Fruit fly (Drosophila melanogaster) whole organism, embryonic: ENCODE results near the gene CG13694.

Source experiments
- Aef1 ChIP-seq: fragments of 200-800 bp; sonication (Bioruptor generic); IDR thresholded peaks from 3 replicates; pipeline ENCODE4 v1.3.6; 2022; ENCODE audit warnings: missing biosample characterization, missing genetic modification characterization
- CG11560 ChIP-seq: fragments of 200-800 bp; sonication (Bioruptor generic); IDR thresholded peaks from 3 replicates; pipeline ENCODE4 v1.3.6; 2022; ENCODE audit warnings: missing biosample characterization, missing genetic modification characterization
- CG12219 ChIP-seq: fragments of 200-800 bp; sonication (Bioruptor generic); optimal IDR thresholded peaks from 3 replicates; lab custom pipeline; 2018; ENCODE audit warnings: missing biosample characterization, mild to moderate bottlenecking, missing genetic modification characterization
- CG1233 ChIP-seq: fragments of 200-800 bp; sonication (Bioruptor generic); optimal IDR thresholded peaks from 4 replicates; lab custom pipeline; 2018; ENCODE audit warnings: missing biosample characterization, mild to moderate bottlenecking, missing genetic modification characterization
- CG13894 ChIP-seq: fragments of 200-800 bp; sonication (Bioruptor generic); optimal IDR thresholded peaks from 3 replicates; lab custom pipeline; 2018; ENCODE audit warnings: missing biosample characterization, mild to moderate bottlenecking, missing genetic modification characterization, moderate library complexity
- CG16779 ChIP-seq: fragments of 200-800 bp; sonication (Bioruptor generic); IDR thresholded peaks from 2 replicates; pipeline ENCODE4 v1.3.6; 2022; ENCODE audit warnings: missing biosample characterization, missing genetic modification characterization
- CG17385 ChIP-seq: fragments of 200-800 bp; sonication (Bioruptor generic); optimal IDR thresholded peaks from 3 replicates; lab custom pipeline; 2018; ENCODE audit warnings: missing biosample characterization, mild to moderate bottlenecking, missing genetic modification characterization
- CG17802 ChIP-seq: fragments of 200-800 bp; sonication (Bioruptor generic); optimal IDR thresholded peaks from 2 replicates; lab custom pipeline; 2018; ENCODE audit warnings: missing biosample characterization, mild to moderate bottlenecking, missing genetic modification characterization, moderate library complexity
- CG17912 ChIP-seq: fragments of 200-800 bp; sonication (Bioruptor generic); optimal IDR thresholded peaks from 2 replicates; lab custom pipeline; 2018; ENCODE audit warnings: missing biosample characterization, mild to moderate bottlenecking, missing genetic modification characterization
- CG18476 ChIP-seq: fragments of 200-800 bp; sonication (Bioruptor generic); optimal IDR thresholded peaks from 2 replicates; lab custom pipeline; 2016; ENCODE audit warnings: missing biosample characterization, mild to moderate bottlenecking, missing genetic modification characterization
- CG18619 ChIP-seq: fragments of 200-800 bp; sonication (Bioruptor generic); optimal IDR thresholded peaks from 3 replicates; lab custom pipeline; 2017; ENCODE audit warnings: missing biosample characterization, mild to moderate bottlenecking, missing genetic modification characterization
- CG4707 ChIP-seq: fragments of 200-800 bp; sonication (Bioruptor generic); optimal IDR thresholded peaks from 2 replicates; lab custom pipeline; 2018; ENCODE audit warnings: missing biosample characterization, mild to moderate bottlenecking, missing genetic modification characterization, moderate library complexity
- CG4730 ChIP-seq: fragments of 200-800 bp; sonication (Bioruptor generic); IDR thresholded peaks from 2 replicates; pipeline ENCODE4 v1.3.6; 2022; ENCODE audit warnings: missing biosample characterization, missing genetic modification characterization
- CG6654 ChIP-seq: fragments of 200-800 bp; sonication (Bioruptor generic); optimal IDR thresholded peaks from 2 replicates; lab custom pipeline; 2017; ENCODE audit warnings: missing biosample characterization, mild to moderate bottlenecking, missing genetic modification characterization
- CG6765 ChIP-seq: fragments of 200-800 bp; sonication (Bioruptor generic); optimal IDR thresholded peaks from 3 replicates; lab custom pipeline; 2017; ENCODE audit warnings: missing biosample characterization, mild to moderate bottlenecking, missing genetic modification characterization
- CG8944 ChIP-seq: fragments of 200-800 bp; sonication (Bioruptor generic); optimal IDR thresholded peaks from 3 replicates; lab custom pipeline; 2016; ENCODE audit warnings: missing biosample characterization, missing genetic modification characterization
- CG9437 ChIP-seq: fragments of 200-800 bp; sonication (Bioruptor generic); optimal IDR thresholded peaks from 2 replicates; lab custom pipeline; 2018; ENCODE audit warnings: missing biosample characterization, mild to moderate bottlenecking, missing genetic modification characterization
- CG9932 ChIP-seq: fragments of 200-800 bp; sonication (Bioruptor generic); IDR thresholded peaks from 2 replicates; pipeline ENCODE4 v1.3.6; 2022; ENCODE audit warnings: missing biosample characterization, missing genetic modification characterization
- Doc3 ChIP-seq: fragments of 200-800 bp; sonication (Bioruptor generic); IDR thresholded peaks from 3 replicates; pipeline ENCODE4 v1.3.6; 2022; ENCODE audit warnings: missing biosample characterization, missing genetic modification characterization; ENCODE audit not compliant: partially characterized antibody
- HLH54F ChIP-seq: fragments of 200-800 bp; sonication (Bioruptor generic); optimal IDR thresholded peaks from 3 replicates; lab custom pipeline; 2016; ENCODE audit warnings: missing biosample characterization, missing genetic modification characterization
- Hey ChIP-seq: fragments of 200-800 bp; sonication (Bioruptor generic); optimal IDR thresholded peaks from 3 replicates; lab custom pipeline; 2018; ENCODE audit warnings: missing biosample characterization, mild to moderate bottlenecking, missing genetic modification characterization
- HmgZ ChIP-seq: fragments of 200-800 bp; sonication (Bioruptor generic); optimal IDR thresholded peaks from 2 replicates; lab custom pipeline; 2018; ENCODE audit warnings: missing biosample characterization, mild to moderate bottlenecking, missing genetic modification characterization
- Lpt ChIP-seq: fragments of >200 bp; optimal IDR thresholded peaks from 2 replicates; lab custom pipeline; 2018; ENCODE audit warnings: missing biosample characterization, missing genetic modification characterization
- Myb ChIP-seq: fragments of 200-800 bp; sonication (Bioruptor generic); optimal IDR thresholded peaks from 2 replicates; lab custom pipeline; 2016; ENCODE audit warnings: missing biosample characterization, missing genetic modification characterization
- Oaz ChIP-seq: fragments of 200-800 bp; sonication (Bioruptor generic); IDR thresholded peaks from 2 replicates; pipeline ENCODE4 v1.3.6; 2022; ENCODE audit warnings: missing biosample characterization, missing genetic modification characterization
- Ravus ChIP-seq: fragments of 200-800 bp; sonication (Bioruptor generic); IDR thresholded peaks from 2 replicates; pipeline ENCODE4 v1.3.6; 2022; ENCODE audit warnings: missing biosample characterization, missing genetic modification characterization
- Sin3A ChIP-seq: fragments of >200 bp; optimal IDR thresholded peaks from 2 replicates; lab custom pipeline; 2018
- abd-A ChIP-seq: fragments of 200-800 bp; sonication (Bioruptor generic); optimal IDR thresholded peaks from 3 replicates; lab custom pipeline; 2019; ENCODE audit warnings: missing biosample characterization, mild to moderate bottlenecking, missing genetic modification characterization, moderate library complexity
- ato ChIP-seq: fragments of 200-800 bp; sonication (Bioruptor generic); IDR thresholded peaks from 2 replicates; pipeline ENCODE4 v1.3.6; 2022; ENCODE audit warnings: missing biosample characterization, missing genetic modification characterization; ENCODE audit not compliant: partially characterized antibody
- bbx ChIP-seq: fragments of 200-800 bp; sonication (Bioruptor generic); IDR thresholded peaks from 2 replicates; pipeline ENCODE4 v1.3.6; 2022; ENCODE audit warnings: missing biosample characterization, missing genetic modification characterization; ENCODE audit not compliant: partially characterized antibody
- cad ChIP-seq: fragments of >200 bp; optimal IDR thresholded peaks from 2 replicates; lab custom pipeline; 2017; ENCODE audit warnings: missing biosample characterization, missing genetic modification characterization
- dan ChIP-seq: fragments of 200-800 bp; sonication (Bioruptor generic); IDR thresholded peaks from 2 replicates; pipeline ENCODE4 v1.3.6; 2022; ENCODE audit warnings: missing biosample characterization, missing genetic modification characterization
- danr ChIP-seq: fragments of 200-800 bp; sonication (Bioruptor generic); IDR thresholded peaks from 2 replicates; pipeline ENCODE4 v1.3.6; 2022; ENCODE audit warnings: missing biosample characterization, missing genetic modification characterization
- dpn ChIP-seq, 2 experiments: fragments of 200-800 bp; sonication (Bioruptor generic); optimal IDR thresholded peaks; 3 replicates each; lab custom pipeline; 2016; ENCODE audit warnings: missing biosample characterization in 2 of 2, missing genetic modification characterization in 2 of 2
- fd3F ChIP-seq: fragments of 200-800 bp; sonication (Bioruptor generic); optimal IDR thresholded peaks from 2 replicates; lab custom pipeline; 2018; ENCODE audit warnings: missing biosample characterization, mild to moderate bottlenecking, missing genetic modification characterization, moderate library complexity
- fd64A ChIP-seq: fragments of 200-800 bp; sonication (Bioruptor generic); optimal IDR thresholded peaks from 3 replicates; lab custom pipeline; 2018; ENCODE audit warnings: missing biosample characterization, mild to moderate bottlenecking, missing genetic modification characterization
- gro ChIP-seq: fragments of 200-800 bp; sonication (Bioruptor generic); optimal IDR thresholded peaks from 2 replicates; lab custom pipeline; 2016; ENCODE audit warnings: missing biosample characterization, missing genetic modification characterization
- knrl ChIP-seq: fragments of 200-800 bp; sonication (Bioruptor generic); IDR thresholded peaks from 3 replicates; pipeline ENCODE4 v1.3.6; 2022; ENCODE audit warnings: missing biosample characterization, missing genetic modification characterization; ENCODE audit not compliant: partially characterized antibody
- lilli ChIP-seq: fragments of 200-800 bp; sonication (Bioruptor generic); optimal IDR thresholded peaks from 3 replicates; lab custom pipeline; 2016; ENCODE audit warnings: missing biosample characterization, missing genetic modification characterization
- nau ChIP-seq: fragments of 200-800 bp; sonication (Bioruptor generic); optimal IDR thresholded peaks from 3 replicates; lab custom pipeline; 2017; ENCODE audit warnings: missing biosample characterization, mild to moderate bottlenecking, missing genetic modification characterization, missing genetic modification reagents
- nerfin-2 ChIP-seq: fragments of 200-800 bp; sonication (Bioruptor generic); IDR thresholded peaks from 2 replicates; pipeline ENCODE4 v1.3.6; 2022; ENCODE audit warnings: missing biosample characterization, missing genetic modification characterization; ENCODE audit not compliant: partially characterized antibody
- org-1 ChIP-seq: fragments of 200-800 bp; sonication (Bioruptor generic); optimal IDR thresholded peaks from 2 replicates; lab custom pipeline; 2017; ENCODE audit warnings: missing biosample characterization, missing genetic modification characterization
- prd ChIP-seq, 3 experiments: fragments of >200 bp in 2 of 3; fragments of 200-800 bp in 1 of 3; sonication (Bioruptor generic) in 1 of 3; optimal IDR thresholded peaks in 2 of 3; IDR thresholded peaks in 1 of 3; 2 replicates in 2 of 3; 3 replicates in 1 of 3; pipeline versions ENCODE4 v1.3.6 to Lab custom; 2017 to 2022; ENCODE audit warnings: missing biosample characterization in 1 of 3, missing genetic modification characterization in 1 of 3
- psq ChIP-seq: fragments of 200-800 bp; sonication (Bioruptor generic); optimal IDR thresholded peaks from 2 replicates; lab custom pipeline; 2017; ENCODE audit warnings: missing biosample characterization, missing genetic modification characterization
- schlank ChIP-seq: fragments of 200-800 bp; sonication (Bioruptor generic); optimal IDR thresholded peaks from 2 replicates; lab custom pipeline; 2018; ENCODE audit warnings: missing biosample characterization, mild to moderate bottlenecking, missing genetic modification characterization
- sna ChIP-seq: fragments of 200-800 bp; sonication (Bioruptor generic); IDR thresholded peaks from 2 replicates; pipeline ENCODE4 v1.3.6; 2022; ENCODE audit warnings: missing biosample characterization, missing genetic modification characterization; ENCODE audit not compliant: partially characterized antibody
- ssp ChIP-seq: fragments of 200-800 bp; sonication (Bioruptor generic); IDR thresholded peaks from 2 replicates; pipeline ENCODE4 v1.3.6; 2022; ENCODE audit warnings: missing biosample characterization, missing genetic modification characterization
- unc-4 ChIP-seq: fragments of 200-800 bp; sonication (Bioruptor generic); IDR thresholded peaks from 2 replicates; pipeline ENCODE4 v1.3.6; 2022; ENCODE audit warnings: missing biosample characterization, missing genetic modification characterization; ENCODE audit not compliant: partially characterized antibody
- wdn ChIP-seq: fragments of 200-800 bp; sonication (Bioruptor generic); IDR thresholded peaks from 2 replicates; pipeline ENCODE4 v1.3.6; 2022; ENCODE audit warnings: missing biosample characterization, missing genetic modification characterization
- wek ChIP-seq: fragments of 200-800 bp; sonication (Bioruptor generic); optimal IDR thresholded peaks from 3 replicates; lab custom pipeline; 2018; ENCODE audit warnings: missing biosample characterization, mild to moderate bottlenecking, missing genetic modification characterization, moderate library complexity

The CG13694 gene

DNA sequence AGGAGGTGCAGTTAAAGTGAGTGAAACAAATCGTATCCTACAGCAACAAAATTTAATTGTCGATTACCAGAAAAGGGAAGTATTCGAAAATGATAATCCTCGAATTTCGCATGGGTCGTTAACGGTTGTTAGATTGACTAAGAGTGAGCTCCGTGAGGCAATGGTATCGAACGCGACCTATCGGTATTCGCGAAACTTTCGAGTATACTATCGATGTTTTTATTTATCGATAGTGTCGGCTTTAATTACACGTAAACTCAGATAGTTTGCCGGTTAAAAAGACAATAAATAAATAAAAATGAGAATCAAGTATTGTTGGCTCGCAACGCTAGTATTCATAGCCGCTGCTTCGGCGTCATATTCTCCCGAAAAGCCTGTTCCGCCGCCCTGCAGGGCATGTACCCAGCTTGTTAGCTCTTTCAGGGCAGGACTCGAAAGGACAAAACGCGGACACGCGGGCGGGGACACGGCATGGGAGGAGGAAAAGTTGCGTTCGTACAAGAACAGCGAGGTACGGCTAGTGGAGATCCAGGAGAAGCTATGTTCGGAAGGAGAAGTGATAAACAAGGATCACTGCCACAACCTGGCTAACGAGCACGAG, 14.0 kb downstream of the CG13694 start, which contains the start of gene Creld (continued):
- no peak for TF ChIP-seq nau (GFP tag; lab: Kevin White, UChicago)
- TF ChIP-seq schlank (tag; lab: Kevin White, UChicago), result no peak
- no peak for TF ChIP-seq prd (optimal IDR thresholded peaks at IDR 0.05; lab: Kevin White, UChicago)
- TF ChIP-seq prd (GFP tag; IDR thresholded peaks at IDR 0.05; lab: Robert Waterston, UW), result no peak
- TF ChIP-seq CG11560 (tag; lab: Robert Waterston, UW), result no peak; the same call in 2 of the 3 replicates
- TF ChIP-seq psq (GFP tag; lab: Kevin White, UChicago), result no peak
- TF ChIP-seq CG6654 (GFP tag; lab: Kevin White, UChicago), result no peak
- TF ChIP-seq CG6765, result no peak
- peak; percentile 100 for TF ChIP-seq knrl
- no peak for TF ChIP-seq wdn (GFP tag; lab: Robert Waterston, UW)
- no peak for TF ChIP-seq CG4730 (GFP tag; lab: Robert Waterston, UW)
- peak; percentile 60 for TF ChIP-seq Sin3A (lab: Kevin White, UChicago)
- no peak for TF ChIP-seq Hey (tag; lab: Kevin White, UChicago)
- peak; percentile 43 for TF ChIP-seq lilli (GFP tag; lab: Kevin White, UChicago)
- TF ChIP-seq Myb (GFP tag; lab: Kevin White, UChicago), result peak; percentile 90
- TF ChIP-seq unc-4, result peak; percentile 99
- peak; percentile 89 for TF ChIP-seq CG9437 (GFP tag; lab: Kevin White, UChicago)
- TF ChIP-seq nerfin-2 (GFP tag; lab: Robert Waterston, UW), result peak; percentile 99
- no peak for TF ChIP-seq CG8944 (GFP tag; lab: Kevin White, UChicago)
- TF ChIP-seq Aef1 (GFP tag; lab: Robert Waterston, UW), result no peak
- peak; percentile 100 for TF ChIP-seq bbx (GFP tag; lab: Robert Waterston, UW)
- TF ChIP-seq HmgZ (tag; lab: Kevin White, UChicago), result peak; percentile 74
- no peak for TF ChIP-seq HLH54F
- no peak; the same call in 1 of the 2 replicates for TF ChIP-seq CG9932
- peak; percentile 99 for TF ChIP-seq ato (GFP tag; lab: Robert Waterston, UW)
- no peak for TF ChIP-seq dan (GFP tag; lab: Robert Waterston, UW)
- no peak for TF ChIP-seq CG17802 (tag; lab: Kevin White, UChicago)
- TF ChIP-seq CG4707 (GFP tag; lab: Kevin White, UChicago), result no peak
- TF ChIP-seq ssp (GFP tag; lab: Robert Waterston, UW), result no peak
- no peak for TF ChIP-seq CG12219
- peak; percentile 100 for TF ChIP-seq Doc3 (GFP tag; lab: Robert Waterston, UW)
- no peak for TF ChIP-seq wek (GFP tag; lab: Kevin White, UChicago)
- no peak for TF ChIP-seq Ravus (GFP tag; lab: Robert Waterston, UW)
- no peak for TF ChIP-seq CG18619 (GFP tag; lab: Kevin White, UChicago)
- peak; percentile 100 for TF ChIP-seq sna
- no peak for TF ChIP-seq org-1 (GFP tag; lab: Kevin White, UChicago)
- no peak for TF ChIP-seq abd-A (tag; lab: Kevin White, UChicago)
- peak; percentile 75 for TF ChIP-seq gro
- TF ChIP-seq dpn (GFP tag; optimal IDR thresholded peaks at IDR 0.05; lab: Kevin White, UChicago), result no peak
- TF ChIP-seq CG13894 (tag; lab: Kevin White, UChicago), result no peak
- TF ChIP-seq cad (GFP tag; lab: Kevin White, UChicago), result no peak
- no peak for TF ChIP-seq danr (GFP tag; lab: Robert Waterston, UW)
- TF ChIP-seq fd64A (GFP tag; lab: Kevin White, UChicago), result no peak
- TF ChIP-seq Lpt (GFP tag; lab: Kevin White, UChicago), result no peak
- TF ChIP-seq fd3F (GFP tag; lab: Kevin White, UChicago), result no peak
- no peak for TF ChIP-seq CG16779 (GFP tag; lab: Robert Waterston, UW)
- no peak for TF ChIP-seq CG18476 (GFP tag; lab: Kevin White, UChicago)
- no peak for TF ChIP-seq CG17385 (GFP tag; lab: Kevin White, UChicago)
- no peak for TF ChIP-seq Oaz (GFP tag; lab: Robert Waterston, UW)
- TF ChIP-seq CG17912 (GFP tag; lab: Kevin White, UChicago), result no peak
- no peak for TF ChIP-seq CG1233
